Worm (Caenorhabditis elegans): ENCODE measurements around the gene sprp-4.

sprp-4 gene

DNA sequence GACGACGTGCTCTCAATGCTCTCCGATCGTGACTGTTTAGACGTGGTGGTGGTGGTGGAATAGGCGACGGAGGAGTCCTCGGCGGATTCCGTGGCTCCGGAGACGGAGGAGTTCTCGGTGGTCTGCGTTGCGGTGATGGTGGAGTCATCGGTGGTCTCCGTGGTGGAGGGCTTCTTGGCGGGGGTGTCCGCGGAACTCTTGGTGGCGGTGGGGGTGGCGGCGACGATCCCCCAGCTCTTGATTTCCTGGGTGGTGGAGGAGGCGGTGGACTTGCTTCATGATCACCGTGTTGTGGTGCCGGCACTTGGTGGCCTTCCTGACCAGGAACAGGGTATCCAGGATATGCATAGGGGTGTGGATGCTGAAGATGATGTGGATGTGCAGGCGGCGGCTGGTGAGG, 47.9 kb downstream of the sprp-4 start:
- no peak for TF ChIP-seq elt-1 (tag; optimal IDR thresholded peaks at IDR 0.05; ENCODE audit: borderline replicate concordance, insufficient read depth)
- no peak for TF ChIP-seq nhr-237 (tag; optimal IDR thresholded peaks at IDR 0.05)
- TF ChIP-seq pha-4 (tag; optimal IDR thresholded peaks at IDR 0.05) = no peak
- no peak for TF ChIP-seq snpc-4 (tag; optimal IDR thresholded peaks at IDR 0.05)
- TF ChIP-seq ztf-11 (tag; optimal IDR thresholded peaks at IDR 0.05) = no peak
- TF ChIP-seq nhr-28 (tag; optimal IDR thresholded peaks at IDR 0.05) = no peak

DNA sequence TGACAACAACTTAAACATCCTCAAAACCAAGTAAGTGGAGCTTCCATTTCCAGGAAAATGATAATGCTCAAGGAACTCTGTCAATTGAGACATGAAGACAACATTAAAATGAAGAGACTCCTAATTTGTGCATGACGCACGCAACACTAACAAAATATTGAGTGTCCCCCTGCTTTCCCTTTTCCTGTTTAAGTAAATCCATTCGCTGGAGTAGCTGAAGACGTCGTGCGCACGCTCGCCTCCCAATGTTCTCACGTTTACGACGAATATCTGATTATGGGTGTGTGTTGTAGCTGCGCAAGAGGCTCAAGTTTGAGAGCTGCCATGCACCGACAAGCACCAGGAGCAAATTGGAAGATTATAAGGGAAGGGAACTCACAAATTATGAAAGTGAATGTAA, 52.4 kb downstream of the sprp-4 start:
- no peak for TF ChIP-seq sptf-1 (tag; optimal IDR thresholded peaks at IDR 0.05)
- no peak for TF ChIP-seq cnd-1 (tag; optimal IDR thresholded peaks at IDR 0.05)
- TF ChIP-seq ces-1 (GFP tag; optimal IDR thresholded peaks at IDR 0.05) = peak; percentile 92
- no peak for TF ChIP-seq mls-2 (tag; optimal IDR thresholded peaks at IDR 0.05)
- TF ChIP-seq ceh-83 (GFP tag; optimal IDR thresholded peaks at IDR 0.05) = no peak

DNA sequence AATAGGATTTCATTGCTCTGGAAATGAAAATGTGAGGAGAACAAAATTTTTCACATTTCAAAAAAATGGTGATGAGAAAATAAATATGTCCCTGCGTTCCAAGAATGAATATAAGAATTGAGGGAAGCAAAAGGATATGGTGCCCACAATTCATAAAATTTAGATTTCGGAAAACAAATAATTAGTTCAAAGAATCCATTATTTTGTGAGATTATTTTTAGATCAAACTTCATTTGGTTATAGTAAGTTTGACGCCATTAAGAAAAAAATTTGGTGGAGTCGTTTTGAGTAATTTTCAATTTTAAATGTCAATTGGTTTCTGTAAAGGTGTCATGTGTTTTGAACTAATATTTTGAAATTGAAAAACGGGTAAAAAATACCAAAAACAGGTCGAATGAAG, 53.1 kb downstream of the sprp-4 start:
- TF ChIP-seq sem-2 (GFP tag; optimal IDR thresholded peaks at IDR 0.05) = no peak
- TF ChIP-seq M03D4.4 (tag; optimal IDR thresholded peaks at IDR 0.05) = no peak
- no peak for TF ChIP-seq nhr-76 (tag; optimal IDR thresholded peaks at IDR 0.05)
- no peak for TF ChIP-seq ceh-83 (GFP tag; optimal IDR thresholded peaks at IDR 0.05)
- no peak for TF ChIP-seq ceh-39 (tag; optimal IDR thresholded peaks at IDR 0.05)
- TF ChIP-seq mls-2 (tag; optimal IDR thresholded peaks at IDR 0.05) = no peak
- no peak for TF ChIP-seq flh-1 (GFP tag; optimal IDR thresholded peaks at IDR 0.05)

DNA sequence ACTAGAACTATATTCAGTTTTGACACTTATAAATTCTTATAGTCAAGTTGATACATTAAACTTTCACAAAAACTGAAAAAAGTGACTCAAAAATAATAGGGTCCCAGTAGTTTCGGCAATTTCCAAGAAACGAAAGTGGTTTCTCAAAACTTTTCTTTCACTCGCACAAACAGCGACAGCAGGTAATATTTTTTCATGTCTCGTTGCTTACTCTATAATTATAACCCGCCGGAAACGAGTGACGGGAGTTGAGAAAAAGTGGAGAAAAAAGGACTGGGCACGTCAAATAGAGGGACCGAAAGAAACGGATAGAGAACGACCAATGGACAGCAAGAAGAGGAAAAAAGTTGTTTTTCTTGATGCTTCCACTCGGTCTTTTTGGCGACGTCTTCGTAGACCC, 53.5 kb downstream of the sprp-4 start:
- TF ChIP-seq mep-1 (tag; optimal IDR thresholded peaks at IDR 0.05) = no peak
- TF ChIP-seq hlh-1 (tag; optimal IDR thresholded peaks at IDR 0.05) = no peak
- no peak for TF ChIP-seq lin-32 (GFP tag; optimal IDR thresholded peaks at IDR 0.05)
- TF ChIP-seq ztf-11 (tag; optimal IDR thresholded peaks at IDR 0.05) = no peak
- no peak for TF ChIP-seq cnd-1 (tag; optimal IDR thresholded peaks at IDR 0.05)
- TF ChIP-seq ceh-39 (tag; optimal IDR thresholded peaks at IDR 0.05) = no peak
- TF ChIP-seq ham-2 (GFP tag; optimal IDR thresholded peaks at IDR 0.05) = no peak
- no peak for TF ChIP-seq tbx-8 (GFP tag; optimal IDR thresholded peaks at IDR 0.05)
- TF ChIP-seq unc-120 (tag; optimal IDR thresholded peaks at IDR 0.05; ENCODE audit: poor library complexity, severe bottlenecking) = no peak
- TF ChIP-seq drap-1 (GFP tag; optimal IDR thresholded peaks at IDR 0.05) = no peak
- TF ChIP-seq zip-8 (tag; optimal IDR thresholded peaks at IDR 0.05) = no peak
- TF ChIP-seq mab-5 (tag; optimal IDR thresholded peaks at IDR 0.05) = no peak

Measured in whole organism, mixed stage, embryonic.